2 fruit fly cellular contexts compared by ENCODE assay signal in the genomic region with DNA sequence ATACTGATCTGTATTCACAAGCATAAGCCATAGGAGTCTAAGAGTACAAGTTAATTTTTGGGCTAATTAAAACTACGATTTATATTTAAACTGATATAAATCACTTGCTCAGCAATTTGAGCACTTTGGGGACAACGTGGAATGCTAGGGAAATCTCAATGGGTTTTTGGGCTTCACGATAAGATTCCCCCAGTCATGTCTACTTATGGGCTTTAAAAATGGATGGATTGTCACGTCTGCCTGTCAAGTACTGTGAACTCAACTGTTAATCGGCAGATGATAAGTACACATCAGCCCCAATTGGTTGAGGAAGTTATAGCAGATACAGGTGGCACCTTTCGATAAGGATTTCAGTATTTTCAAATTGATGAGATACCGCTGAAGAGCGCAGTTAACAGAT.
TF ChIP-seq lines count a peak whose summit lies in the region.

No protein-coding gene starts in this region.

- no peak for TF ChIP-seq CTCF in whole organism, embryonic (GFP tag; optimal IDR thresholded peaks at IDR 0.05; lab: Kevin White, UChicago)

TF ChIP-seq in whole organism, embryonic, 481 proteins besides CTCF, POLR2A, EP300 and RAD21:
- no peak for TF ChIP-seq Lim3 (GFP tag; IDR thresholded peaks at IDR 0.05; lab: Robert Waterston, UW)
- TF ChIP-seq Vsx1 (GFP tag; optimal IDR thresholded peaks at IDR 0.05; lab: Kevin White, UChicago), result peak; percentile 60
- TF ChIP-seq da (GFP tag; optimal IDR thresholded peaks at IDR 0.05; lab: Kevin White, UChicago), result no peak
- no peak for TF ChIP-seq B-H2 (GFP tag; optimal IDR thresholded peaks at IDR 0.05; lab: Kevin White, UChicago)
- TF ChIP-seq sug (tag; optimal IDR thresholded peaks at IDR 0.05; lab: Kevin White, UChicago), result peak; percentile 75
- TF ChIP-seq vnd (GFP tag; IDR thresholded peaks at IDR 0.05; lab: Robert Waterston, UW; ENCODE audit: partially characterized antibody), result 0 out of 3 replicates have a peak, but pooled peaks have one; percentile 26
- peak; percentile 89 for TF ChIP-seq sd (tag; optimal IDR thresholded peaks at IDR 0.05; lab: Kevin White, UChicago)
- peak; percentile 66 for TF ChIP-seq Nf-YB (GFP tag; optimal IDR thresholded peaks at IDR 0.05; lab: Kevin White, UChicago)
- TF ChIP-seq CG34376 (GFP tag; optimal IDR thresholded peaks at IDR 0.05; lab: Kevin White, UChicago), result peak; percentile 14
- TF ChIP-seq exex (tag; optimal IDR thresholded peaks at IDR 0.05; lab: Kevin White, UChicago), result peak; percentile 89
- TF ChIP-seq lab (GFP tag; optimal IDR thresholded peaks at IDR 0.05; lab: Kevin White, UChicago), result peak; percentile 36
- peak; percentile 94 for TF ChIP-seq mirr (GFP tag; optimal IDR thresholded peaks at IDR 0.05; lab: Kevin White, UChicago)
- peak; percentile 99 for TF ChIP-seq grn (GFP tag; optimal IDR thresholded peaks at IDR 0.05; lab: Kevin White, UChicago)
- peak; percentile 4 for TF ChIP-seq CG8281 (tag; optimal IDR thresholded peaks at IDR 0.05; lab: Kevin White, UChicago)

TF ChIP-seq in whole organism, wandering third instar larva, 38 proteins besides CTCF, POLR2A, EP300 and RAD21:
- TF ChIP-seq Rel (GFP tag; optimal IDR thresholded peaks at IDR 0.05; lab: Kevin White, UChicago), result no peak
- TF ChIP-seq Rel (tag; optimal IDR thresholded peaks at IDR 0.05; lab: Kevin White, UChicago), result peak; percentile 10
- peak; percentile 4 for TF ChIP-seq h (GFP tag; optimal IDR thresholded peaks at IDR 0.05; lab: Kevin White, UChicago)
- TF ChIP-seq Sp1 (GFP tag; optimal IDR thresholded peaks at IDR 0.05; lab: Kevin White, UChicago), result no peak
- TF ChIP-seq Vsx2 (GFP tag; optimal IDR thresholded peaks at IDR 0.05; lab: Kevin White, UChicago; ENCODE audit: partially characterized antibody), result peak; percentile 18
- no peak for TF ChIP-seq Hnf4 (GFP tag; optimal IDR thresholded peaks at IDR 0.05; lab: Kevin White, UChicago)
- TF ChIP-seq usp (GFP tag; optimal IDR thresholded peaks at IDR 0.05; lab: Kevin White, UChicago), result no peak
